Fruit fly (Drosophila melanogaster): ENCODE measurements around the gene Bub3.

Gene Bub3

DNA sequence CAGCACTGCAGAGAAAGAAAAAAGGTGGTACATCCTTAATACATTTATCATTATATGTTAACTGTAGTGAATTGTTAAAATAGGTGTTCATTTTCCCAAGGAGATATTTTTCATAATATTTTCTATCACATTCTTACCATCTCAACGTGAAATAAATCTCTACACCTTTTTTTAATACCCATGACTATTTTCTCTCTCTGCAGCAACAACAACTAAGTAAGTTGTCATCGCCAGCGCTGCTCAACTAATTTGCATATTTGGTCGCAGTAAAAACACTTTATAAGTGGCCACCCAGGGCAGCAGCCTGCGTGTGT lies 15.3 kb upstream of the Bub3 start (continued):
- peak in 1 of 3 experiments; percentile 56 for TF ChIP-seq lola (GFP tag; optimal IDR thresholded peaks at IDR 0.05)
- TF ChIP-seq gce (GFP tag; IDR thresholded peaks at IDR 0.05) = no peak
- no peak for TF ChIP-seq CG6654 (GFP tag; optimal IDR thresholded peaks at IDR 0.05)
- no peak for TF ChIP-seq schlank (tag; optimal IDR thresholded peaks at IDR 0.05)
- TF ChIP-seq CG10274 (GFP tag; optimal IDR thresholded peaks at IDR 0.05) = no peak
- TF ChIP-seq H2.0 (GFP tag; IDR thresholded peaks at IDR 0.05) = no peak
- TF ChIP-seq CG15514 (GFP tag; optimal IDR thresholded peaks at IDR 0.05) = no peak
- peak; percentile 35 for TF ChIP-seq CG12219 (GFP tag; optimal IDR thresholded peaks at IDR 0.05)
- no peak for TF ChIP-seq fru (optimal IDR thresholded peaks at IDR 0.05)
- TF ChIP-seq wor (GFP tag; IDR thresholded peaks at IDR 0.05) = no peak
- no peak for TF ChIP-seq corto (GFP tag; optimal IDR thresholded peaks at IDR 0.05)
- TF ChIP-seq CG7357 (GFP tag; IDR thresholded peaks at IDR 0.05) = 0 out of 3 replicates have a peak, but pooled peaks have one; percentile 18
- TF ChIP-seq CG17361 (GFP tag; IDR thresholded peaks at IDR 0.05) = 0 out of 3 replicates have a peak, but pooled peaks have one; percentile 25
- no peak for TF ChIP-seq Meics (GFP tag; optimal IDR thresholded peaks at IDR 0.05)
- no peak for TF ChIP-seq CG13123 (GFP tag; optimal IDR thresholded peaks at IDR 0.05)
- no peak for TF ChIP-seq CrebB (tag; optimal IDR thresholded peaks at IDR 0.05)
- peak; percentile 8 for TF ChIP-seq CG17568 (GFP tag; optimal IDR thresholded peaks at IDR 0.05)
- TF ChIP-seq cad (GFP tag; optimal IDR thresholded peaks at IDR 0.05) = no peak
- TF ChIP-seq CG8281 (tag; optimal IDR thresholded peaks at IDR 0.05) = peak; percentile 32
- TF ChIP-seq sim (GFP tag; IDR thresholded peaks at IDR 0.05) = 0 out of 2 replicates have a peak, but pooled peaks have one; percentile 44
- TF ChIP-seq bowl (GFP tag; IDR thresholded peaks at IDR 0.05) = no peak
- peak; percentile 61 for TF ChIP-seq CG12391 (tag; optimal IDR thresholded peaks at IDR 0.05)
- no peak for TF ChIP-seq gcm2 (GFP tag; optimal IDR thresholded peaks at IDR 0.05)
- TF ChIP-seq gsb-n (tag; optimal IDR thresholded peaks at IDR 0.05) = peak; percentile 53
- TF ChIP-seq dmrt11E (tag; optimal IDR thresholded peaks at IDR 0.05) = peak; percentile 61
- TF ChIP-seq Ada2b (GFP tag; IDR thresholded peaks at IDR 0.05) = peak; percentile 58
- TF ChIP-seq CG7839 (tag; optimal IDR thresholded peaks at IDR 0.05) = peak; percentile 58
- TF ChIP-seq Bdp1 (GFP tag; optimal IDR thresholded peaks at IDR 0.05) = no peak
- TF ChIP-seq tll (GFP tag; optimal IDR thresholded peaks at IDR 0.05) = no peak
- no peak for TF ChIP-seq CG16863 (GFP tag; optimal IDR thresholded peaks at IDR 0.05)
- no peak for TF ChIP-seq danr (GFP tag; IDR thresholded peaks at IDR 0.05)
- no peak for TF ChIP-seq Tbp (GFP tag; optimal IDR thresholded peaks at IDR 0.05)
- peak; percentile 58 for TF ChIP-seq CG13424 (tag; optimal IDR thresholded peaks at IDR 0.05)
- no peak for TF ChIP-seq CG4707 (GFP tag; optimal IDR thresholded peaks at IDR 0.05)
- TF ChIP-seq CG7745 (tag; optimal IDR thresholded peaks at IDR 0.05) = no peak
- TF ChIP-seq Chrac-16 (GFP tag; optimal IDR thresholded peaks at IDR 0.05) = peak; percentile 0
- TF ChIP-seq MBD-R2 (GFP tag; IDR thresholded peaks at IDR 0.05) = no peak
- no peak for TF ChIP-seq CG4730 (GFP tag; IDR thresholded peaks at IDR 0.05)
- no peak for TF ChIP-seq stwl (tag; optimal IDR thresholded peaks at IDR 0.05)
- no peak for TF ChIP-seq ci (GFP tag; IDR thresholded peaks at IDR 0.05)
- no peak for TF ChIP-seq chm (GFP tag; IDR thresholded peaks at IDR 0.05)
- TF ChIP-seq CG10654 (GFP tag; optimal IDR thresholded peaks at IDR 0.05) = peak; percentile 4
- TF ChIP-seq CG10209 (GFP tag; optimal IDR thresholded peaks at IDR 0.05) = peak; percentile 52
- peak; percentile 34 for TF ChIP-seq CG13775 (GFP tag; optimal IDR thresholded peaks at IDR 0.05)
- no peak for TF ChIP-seq sna (GFP tag; IDR thresholded peaks at IDR 0.05; ENCODE audit: partially characterized antibody)
- no peak for TF ChIP-seq CG4282 (GFP tag; optimal IDR thresholded peaks at IDR 0.05)
- no peak for TF ChIP-seq CG18619 (GFP tag; optimal IDR thresholded peaks at IDR 0.05)
- peak; percentile 37 for TF ChIP-seq CG8924 (tag; optimal IDR thresholded peaks at IDR 0.05)
- no peak for TF ChIP-seq CG9797 (GFP tag; optimal IDR thresholded peaks at IDR 0.05)
- no peak for TF ChIP-seq grn (GFP tag; optimal IDR thresholded peaks at IDR 0.05)
- peak; percentile 47 for TF ChIP-seq CG14710 (tag; optimal IDR thresholded peaks at IDR 0.05)
- peak; percentile 33 for TF ChIP-seq CG9727 (GFP tag; optimal IDR thresholded peaks at IDR 0.05)
